Fruit fly (Drosophila melanogaster): ENCODE results near the gene CG6885.

The CG6885 gene

dm6 chr3L:18756293-18756887 lies 12.1 kb downstream of the CG6885 start (continued):
- TF ChIP-seq CG17361 (GFP tag; IDR thresholded peaks at IDR 0.05) (peak; percentile 89), CG5180 (GFP tag; optimal IDR thresholded peaks at IDR 0.05) (peak; percentile 55), lola (GFP tag; optimal IDR thresholded peaks at IDR 0.05) (no peak), Doc2 (GFP tag; IDR thresholded peaks at IDR 0.05) (no peak), sr (GFP tag; IDR thresholded peaks at IDR 0.05) (peak; percentile 43; the same call in 1 of the 3 replicates), CG1603 (tag; optimal IDR thresholded peaks at IDR 0.05) (peak; percentile 11), GATAe (GFP tag; conservative IDR thresholded peaks at IDR 0.05) (no peak), dati (GFP tag; IDR thresholded peaks at IDR 0.05) (no peak), CG31388 (GFP tag; optimal IDR thresholded peaks at IDR 0.05) (no peak), CG11560 (tag; IDR thresholded peaks at IDR 0.05) (no peak), CG3065 (GFP tag; optimal IDR thresholded peaks at IDR 0.05) (no peak), pnt (GFP tag; optimal IDR thresholded peaks at IDR 0.05) (no peak), CG2875 (GFP tag; optimal IDR thresholded peaks at IDR 0.05) (peak; percentile 20), tin (GFP tag; optimal IDR thresholded peaks at IDR 0.05) (peak; percentile 50), btn (GFP tag; optimal IDR thresholded peaks at IDR 0.05) (no peak), CG13894 (tag; optimal IDR thresholded peaks at IDR 0.05) (no peak), CG4617 (GFP tag; optimal IDR thresholded peaks at IDR 0.05; ENCODE audit: borderline replicate concordance) (no peak), D19A (tag; optimal IDR thresholded peaks at IDR 0.05) (peak; percentile 63), CG9437 (GFP tag; optimal IDR thresholded peaks at IDR 0.05) (peak; percentile 55), CG2678 (tag; optimal IDR thresholded peaks at IDR 0.05) (peak; percentile 78), Ets65A (GFP tag) (peak; percentile 78), grn (GFP tag; optimal IDR thresholded peaks at IDR 0.05) (no peak), pho (GFP tag; optimal IDR thresholded peaks at IDR 0.05) (no peak), Dip2 (GFP tag; IDR thresholded peaks at IDR 0.05) (no peak), Ptx1 (GFP tag; IDR thresholded peaks at IDR 0.05) (peak; percentile 68), zen2 (GFP tag; IDR thresholded peaks at IDR 0.05; ENCODE audit: partially characterized antibody) (no peak), CG18262 (tag; optimal IDR thresholded peaks at IDR 0.05) (peak; percentile 73), vfl (GFP tag; optimal IDR thresholded peaks at IDR 0.05) (no peak), yki (optimal IDR thresholded peaks at IDR 0.05) (no peak), sug (tag; optimal IDR thresholded peaks at IDR 0.05) (peak; percentile 3), CG3407 (GFP tag; optimal IDR thresholded peaks at IDR 0.05) (peak; percentile 24), CG10431 (GFP tag; optimal IDR thresholded peaks at IDR 0.05) (no peak), CG30020 (tag; optimal IDR thresholded peaks at IDR 0.05) (no peak), CG8359 (GFP tag; optimal IDR thresholded peaks at IDR 0.05; ENCODE audit: borderline replicate concordance) (peak; percentile 35), HLH4C (GFP tag; IDR thresholded peaks at IDR 0.05; ENCODE audit: partially characterized antibody) (no peak), sens (GFP tag) (peak; percentile 89), CG3847 (GFP tag; IDR thresholded peaks at IDR 0.05) (no peak), CG13123 (GFP tag; optimal IDR thresholded peaks at IDR 0.05) (no peak), sima (GFP tag; optimal IDR thresholded peaks at IDR 0.05) (no peak), CG2120 (GFP tag; optimal IDR thresholded peaks at IDR 0.05) (peak; percentile 19), luna (GFP tag; optimal IDR thresholded peaks at IDR 0.05) (no peak), CG3726 (GFP tag; IDR thresholded peaks at IDR 0.05) (no peak), H15 (GFP tag; IDR thresholded peaks at IDR 0.05) (no peak), nau (GFP tag; optimal IDR thresholded peaks at IDR 0.05) (no peak), sqz (GFP tag; optimal IDR thresholded peaks at IDR 0.05) (no peak), nom (GFP tag; optimal IDR thresholded peaks at IDR 0.05) (no peak), CG10462 (GFP tag; optimal IDR thresholded peaks at IDR 0.05) (no peak), gfzf (GFP tag; optimal IDR thresholded peaks at IDR 0.05) (no peak), CG17912 (GFP tag; optimal IDR thresholded peaks at IDR 0.05) (no peak), CG10321 (GFP tag; IDR thresholded peaks at IDR 0.05) (no peak), Neu2 (GFP tag; optimal IDR thresholded peaks at IDR 0.05; ENCODE audit: borderline replicate concordance) (no peak)

All from whole organism, embryonic.